Worm (Caenorhabditis elegans) whole organism, L4/young adult: ENCODE data around the gene clec-139.

Source experiments
- W03F9.2 ChIP-seq: fragments of 150-350 bp; optimal IDR thresholded peaks from 2 replicates; lab custom pipeline; 2014; ENCODE audit warnings: missing biosample characterization, missing genetic modification characterization
- dao-5 ChIP-seq: sonication (generic microtip); optimal IDR thresholded peaks from 2 replicates; lab custom pipeline; 2016; ENCODE audit warnings: missing genotype, missing genetic modification characterization, moderate library complexity, missing compliant biosample characterization
- him-1 ChIP-seq: sonication (generic microtip); optimal IDR thresholded peaks from 2 replicates; lab custom pipeline; 2016; ENCODE audit warnings: missing genotype, missing genetic modification reagents, missing genetic modification characterization, missing compliant biosample characterization

clec-139 gene

DNA sequence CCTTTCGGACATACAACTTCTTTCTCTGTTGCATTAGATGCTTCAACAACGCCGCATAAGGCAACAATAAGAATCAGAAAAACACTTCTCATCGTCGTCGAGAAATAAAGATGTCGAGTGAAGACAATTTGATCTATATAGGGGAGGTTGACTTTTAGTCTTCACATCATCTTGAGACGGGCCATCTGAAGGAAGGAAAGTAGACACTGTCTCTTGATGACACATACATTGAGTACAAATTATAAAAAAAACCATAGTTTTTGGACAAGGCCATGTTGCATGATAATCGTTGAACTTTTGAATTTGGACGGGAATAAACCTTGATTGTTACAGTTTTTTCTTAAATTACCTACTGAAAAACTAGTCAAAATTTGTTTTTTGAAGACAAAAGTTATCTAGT is at the start of gene clec-139:
clec-139 (minus strand) TSS at position 101 of the 400 bp plus-strand sequence.
- TF ChIP-seq him-1 (no peak), W03F9.2 (no peak), dao-5 (tag; lab: Kevin White, UChicago) (no peak)

DNA sequence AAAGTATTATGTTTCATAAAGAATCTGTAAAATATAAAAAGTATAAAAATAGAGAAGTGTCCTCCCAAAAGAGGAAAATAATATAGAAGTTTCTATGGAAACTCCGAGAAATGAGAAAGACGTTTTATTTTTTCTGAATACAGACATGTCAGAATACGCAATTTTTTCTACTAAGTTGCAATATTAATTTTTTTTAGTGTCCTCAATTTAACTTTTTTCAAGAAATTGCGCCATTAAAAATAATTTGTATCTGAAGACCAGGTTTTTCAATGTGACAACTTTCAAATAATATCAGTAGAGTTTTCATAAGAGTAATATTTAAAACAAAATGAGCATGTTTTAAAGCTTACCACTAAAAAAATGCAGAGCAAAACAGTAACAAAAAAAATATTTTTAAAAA is 46.0 kb upstream of the clec-139 start, which contains the start of gene fut-5:
fut-5 (minus strand) TSS at position 101 of the 400 bp plus-strand sequence.
- TF ChIP-seq dao-5 (tag; lab: Kevin White, UChicago) (no peak), W03F9.2 (no peak), him-1 (no peak)

DNA sequence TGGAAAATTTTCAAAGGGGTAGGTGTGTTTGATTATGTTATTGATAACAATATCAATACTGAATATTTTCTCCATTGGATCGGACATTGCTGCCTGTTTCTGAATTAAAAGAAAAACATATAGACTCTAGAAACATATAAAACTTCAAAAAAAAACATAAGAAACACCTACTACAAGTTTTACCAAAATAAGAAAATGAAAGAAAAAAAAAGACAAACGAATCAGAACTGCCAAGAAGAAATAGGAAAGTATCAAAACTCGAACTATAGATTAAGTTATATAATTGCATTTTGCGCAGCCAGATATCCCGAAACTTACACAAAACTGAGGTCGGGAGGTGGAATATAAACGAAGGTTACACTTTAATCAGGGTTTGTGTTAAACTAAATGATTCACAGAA is 43.8 kb upstream of the clec-139 start, which contains the start of gene T05A7.11:
T05A7.11 (minus strand) TSS at position 101 of the 400 bp plus-strand sequence.
- no peak for TF ChIP-seq dao-5 (tag; lab: Kevin White, UChicago)
- no peak for TF ChIP-seq W03F9.2
- TF ChIP-seq him-1 = no peak

DNA sequence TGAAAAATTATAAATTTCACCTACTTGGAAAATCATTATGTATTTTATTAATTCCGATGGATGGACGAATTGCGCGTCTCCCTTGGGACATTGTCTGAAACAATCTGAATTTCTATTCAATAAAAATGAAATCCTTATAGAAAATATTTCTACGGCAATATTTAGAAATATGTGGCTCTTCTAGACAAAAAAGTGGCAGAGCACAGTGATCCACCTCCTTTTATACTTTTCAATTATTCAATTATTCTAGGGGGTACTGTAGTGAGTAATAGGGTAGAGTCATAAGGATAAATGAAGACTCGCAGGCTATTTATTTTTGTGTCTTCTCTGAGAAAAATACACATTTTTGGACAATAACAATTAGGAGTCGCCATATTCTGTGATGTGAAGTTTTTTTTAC is 41.6 kb upstream of the clec-139 start, which contains the start of gene T05A7.12:
T05A7.12 (minus strand) TSS at position 101 of the 400 bp plus-strand sequence.
- TF ChIP-seq dao-5 (tag; lab: Kevin White, UChicago) (no peak), W03F9.2 (no peak), him-1 (no peak)

DNA sequence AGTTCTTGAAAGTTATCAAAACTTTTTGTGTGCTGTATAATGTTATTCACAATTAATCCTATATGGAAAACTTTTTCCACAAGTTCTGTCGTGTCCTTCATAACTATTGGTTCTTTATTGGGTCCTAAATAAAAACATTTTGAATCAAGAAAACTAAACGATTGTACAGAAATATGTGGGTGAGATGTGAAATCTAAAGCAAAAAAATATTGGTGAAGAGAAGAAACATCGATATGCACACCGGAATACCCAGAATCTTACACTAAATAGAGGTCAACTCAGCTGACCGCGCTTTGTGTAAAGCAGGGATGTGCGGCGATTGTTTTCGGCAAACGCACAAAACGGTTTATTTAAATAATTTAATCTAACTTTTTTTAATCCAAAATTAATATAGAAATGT is 39.7 kb upstream of the clec-139 start, which contains the start of gene T05A7.13:
T05A7.13 (minus strand) TSS at position 101 of the 400 bp plus-strand sequence.
- TF ChIP-seq W03F9.2 = no peak
- no peak for TF ChIP-seq dao-5 (tag; lab: Kevin White, UChicago)
- TF ChIP-seq him-1 = no peak

DNA sequence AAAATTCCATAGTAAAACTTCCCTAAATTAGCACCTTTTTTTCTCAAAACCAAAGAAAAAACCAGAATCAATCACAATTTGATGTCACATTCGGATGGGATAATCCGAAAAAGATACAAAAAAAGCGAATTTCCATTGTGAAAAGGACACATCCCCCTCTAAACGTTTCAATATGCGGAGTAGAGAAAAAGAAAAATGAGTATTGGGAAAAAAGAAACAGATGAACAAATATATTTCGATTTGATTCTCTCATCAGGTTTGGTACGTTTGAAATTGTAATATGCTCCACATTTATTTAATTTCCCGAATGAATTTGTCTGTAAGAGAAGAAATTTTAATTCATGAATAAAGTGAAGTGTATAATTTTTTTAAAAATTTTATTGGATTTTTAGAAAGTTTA is 36.7 kb upstream of the clec-139 start:
- TF ChIP-seq W03F9.2 (no peak), dao-5 (tag; lab: Kevin White, UChicago) (no peak), him-1 (no peak)

DNA sequence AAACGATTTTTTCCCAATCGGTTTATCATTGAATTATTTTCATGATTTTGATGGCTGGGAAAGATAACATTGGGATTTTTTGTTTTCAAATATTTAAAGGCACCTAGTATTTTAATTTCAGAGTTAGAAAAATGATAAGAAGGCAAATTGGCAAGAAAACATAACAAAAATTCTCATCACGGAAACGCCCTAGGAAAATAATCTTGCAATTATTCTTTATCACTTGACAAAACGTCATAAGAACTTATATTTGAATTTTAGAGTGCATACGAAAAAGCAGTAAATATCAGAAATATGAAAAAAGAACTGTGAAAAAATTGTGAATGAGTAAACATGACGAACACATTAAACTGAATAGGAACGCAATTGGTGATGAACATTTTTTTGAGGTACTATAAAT is 35.8 kb upstream of the clec-139 start:
- TF ChIP-seq dao-5 (tag; lab: Kevin White, UChicago) = no peak
- no peak for TF ChIP-seq W03F9.2
- TF ChIP-seq him-1 = no peak

DNA sequence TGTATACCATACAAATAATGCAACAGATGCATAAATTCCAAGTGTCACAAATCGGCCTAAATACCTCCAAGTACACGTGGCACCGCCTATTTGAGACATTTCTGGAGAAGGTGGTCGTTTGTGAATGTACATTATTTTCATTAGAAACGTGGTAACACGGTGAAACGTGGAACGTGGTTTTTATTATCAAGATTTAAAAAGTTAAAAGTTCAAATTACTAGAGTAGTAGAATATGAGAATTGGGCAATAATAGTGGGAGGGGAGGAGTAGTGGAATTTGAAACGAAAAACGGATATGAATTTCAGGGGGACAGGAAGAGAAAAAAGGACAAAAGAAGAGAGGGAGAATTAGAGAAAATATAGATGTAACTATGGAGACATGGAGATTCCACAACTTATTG is 34.3 kb upstream of the clec-139 start, which contains the start of gene fut-6:
fut-6 (minus strand) TSS at position 101 of the 400 bp plus-strand sequence.
- no peak for TF ChIP-seq him-1
- no peak for TF ChIP-seq dao-5 (tag; lab: Kevin White, UChicago)
- TF ChIP-seq W03F9.2 = no peak

DNA sequence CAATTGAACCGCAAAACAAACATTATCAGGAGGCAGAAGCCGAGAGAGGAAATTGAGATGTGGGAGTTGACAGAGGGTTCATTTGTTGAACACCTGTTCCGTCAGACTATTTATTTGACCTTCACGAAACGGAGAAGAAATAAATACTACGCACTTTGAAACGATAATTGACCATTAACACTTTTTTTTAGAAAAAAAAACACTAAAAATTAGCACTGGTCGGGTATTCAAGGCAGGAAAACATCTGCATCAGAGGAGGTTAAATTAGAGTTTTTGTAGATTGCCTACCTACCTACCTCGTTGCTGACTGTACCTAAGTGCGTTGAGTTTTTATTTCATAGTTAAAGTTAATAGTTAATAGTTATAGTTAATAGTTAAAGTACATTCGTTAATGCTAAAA is 28.5 kb upstream of the clec-139 start:
- TF ChIP-seq W03F9.2 = no peak
- no peak for TF ChIP-seq dao-5 (tag; lab: Kevin White, UChicago)
- no peak for TF ChIP-seq him-1

DNA sequence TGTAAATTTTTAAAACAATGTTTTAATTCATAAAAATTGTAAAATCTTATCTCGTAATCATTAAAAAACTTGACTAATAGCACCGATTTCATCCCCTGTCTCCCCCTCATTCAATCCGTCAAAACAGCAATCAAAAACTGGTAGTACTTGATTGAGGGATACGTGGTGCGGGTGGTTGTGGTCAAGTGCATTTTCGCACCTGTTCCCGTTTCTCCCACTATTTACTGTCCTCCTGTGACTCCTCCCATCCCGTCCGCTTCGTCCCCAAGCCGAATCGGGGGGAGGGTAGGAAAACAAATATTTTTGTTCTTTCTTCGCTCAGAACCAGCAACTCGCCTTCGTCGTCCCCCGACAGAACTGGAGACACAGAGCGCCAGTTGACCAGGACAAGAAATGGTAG is 27.2 kb upstream of the clec-139 start, which contains the start of gene lgc-27:
lgc-27 (plus strand) TSS at position 301 of the 400 bp plus-strand sequence.
- no peak for TF ChIP-seq dao-5 (tag; lab: Kevin White, UChicago)
- TF ChIP-seq him-1 = no peak

DNA sequence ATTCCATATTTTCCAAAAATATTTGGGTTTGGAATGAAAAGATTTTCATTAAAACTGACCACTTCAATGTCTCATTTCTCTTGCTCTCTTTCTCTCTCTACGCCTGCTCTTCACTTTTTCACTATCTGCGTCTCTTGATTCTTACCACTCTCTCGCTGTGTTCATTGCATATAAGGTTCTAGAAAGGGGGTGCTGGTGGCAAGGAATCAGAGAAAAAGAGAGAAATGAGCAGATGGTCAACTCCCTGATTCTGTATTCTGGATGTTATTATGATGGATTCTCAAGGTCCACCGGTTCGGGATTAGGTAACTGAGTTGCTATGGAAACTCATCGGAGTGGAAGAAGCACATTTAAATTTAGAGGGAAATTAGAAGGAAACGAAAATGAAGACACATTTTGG is 19.2 kb upstream of the clec-139 start:
- TF ChIP-seq dao-5 (tag; lab: Kevin White, UChicago) (no peak), him-1 (no peak), W03F9.2 (no peak)

DNA sequence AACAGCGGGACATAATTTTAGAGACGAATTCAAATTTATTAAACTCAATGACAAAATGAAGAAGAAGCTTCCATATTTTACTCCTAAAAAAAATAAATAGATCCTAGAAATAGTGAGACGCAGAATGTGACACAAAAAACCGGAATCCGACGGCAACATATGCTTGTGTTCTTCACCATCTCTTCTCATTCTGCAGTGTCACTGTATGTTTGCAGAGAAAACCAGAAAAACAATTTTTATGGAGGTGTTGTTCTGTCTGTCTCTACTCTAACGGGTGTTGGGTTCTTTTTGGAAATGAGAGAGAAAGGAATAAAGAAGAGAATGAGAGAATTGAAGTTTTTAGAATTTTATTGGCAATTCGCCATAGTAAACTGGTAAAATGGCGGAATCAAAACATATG is 17.3 kb upstream of the clec-139 start:
- TF ChIP-seq dao-5 (tag; lab: Kevin White, UChicago) = no peak
- no peak for TF ChIP-seq him-1
- TF ChIP-seq W03F9.2 = no peak

DNA sequence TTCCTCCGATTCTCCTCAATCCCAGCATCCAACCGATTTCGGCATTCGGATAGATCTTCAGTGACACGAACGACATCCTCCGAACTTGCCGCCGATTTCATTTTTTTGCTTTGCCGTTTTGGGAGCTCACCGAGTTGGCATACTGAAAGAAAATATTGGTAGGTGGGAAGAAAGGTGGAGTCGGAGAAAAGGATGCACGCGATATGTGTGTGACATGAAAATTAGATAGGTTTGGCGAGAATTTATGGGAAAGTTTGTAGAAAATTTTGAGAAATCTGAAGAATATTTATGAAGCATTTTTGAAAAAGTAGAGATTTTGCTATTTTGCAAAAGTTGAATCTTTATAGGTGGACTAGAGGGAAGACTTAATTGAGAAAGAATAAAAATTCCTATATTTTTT is 16.7 kb upstream of the clec-139 start, which contains the start of gene che-10:
che-10 (minus strand) TSS at position 101 of the 400 bp plus-strand sequence.
- TF ChIP-seq dao-5 (tag; lab: Kevin White, UChicago) = no peak
- TF ChIP-seq W03F9.2 = no peak
- TF ChIP-seq him-1 = no peak

DNA sequence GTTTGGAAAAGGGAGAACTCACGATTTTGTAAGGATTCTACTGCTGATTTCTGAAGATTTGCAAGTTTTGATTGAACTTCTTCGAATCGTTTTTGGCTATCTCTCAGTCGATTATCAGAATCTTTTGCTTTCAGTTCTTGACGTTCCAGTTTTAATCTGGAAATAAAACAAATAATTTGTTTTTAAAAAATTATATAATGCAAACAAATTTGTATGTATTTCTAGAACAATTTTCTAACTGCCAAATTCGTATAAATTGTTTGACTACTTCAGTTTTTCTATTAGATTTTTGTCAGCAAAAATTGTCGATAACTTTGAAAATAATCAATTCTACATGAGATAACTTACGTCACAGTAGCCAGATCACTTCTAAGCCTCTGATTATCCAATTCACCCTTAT is 9.9 kb upstream of the clec-139 start:
- TF ChIP-seq him-1 = no peak
- no peak for TF ChIP-seq W03F9.2
- TF ChIP-seq dao-5 (tag; lab: Kevin White, UChicago) = no peak

DNA sequence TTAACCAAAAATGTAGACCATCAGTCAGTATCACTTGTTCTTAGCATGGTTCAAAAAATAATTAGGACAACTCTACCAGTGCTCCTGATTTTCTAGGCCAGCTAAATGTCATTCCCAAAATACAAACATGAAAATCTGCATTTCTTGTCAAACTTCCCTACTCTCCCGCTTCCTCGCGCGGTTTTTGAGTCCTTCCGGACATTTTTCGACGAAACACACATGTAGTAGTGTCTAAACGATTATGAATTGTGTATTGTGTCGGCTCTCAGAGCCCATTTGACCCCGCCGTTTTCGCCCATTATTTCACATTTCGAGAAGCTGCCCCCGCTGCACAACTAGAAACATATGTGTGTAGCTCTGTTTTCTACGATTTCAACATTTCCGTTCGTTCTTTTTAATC is 5.1 kb upstream of the clec-139 start, which contains the start of gene F35D11.1:
F35D11.1 (plus strand) TSS at position 301 of the 400 bp plus-strand sequence.
- TF ChIP-seq W03F9.2 = no peak
- no peak for TF ChIP-seq him-1
- TF ChIP-seq dao-5 (tag; lab: Kevin White, UChicago) = no peak

DNA sequence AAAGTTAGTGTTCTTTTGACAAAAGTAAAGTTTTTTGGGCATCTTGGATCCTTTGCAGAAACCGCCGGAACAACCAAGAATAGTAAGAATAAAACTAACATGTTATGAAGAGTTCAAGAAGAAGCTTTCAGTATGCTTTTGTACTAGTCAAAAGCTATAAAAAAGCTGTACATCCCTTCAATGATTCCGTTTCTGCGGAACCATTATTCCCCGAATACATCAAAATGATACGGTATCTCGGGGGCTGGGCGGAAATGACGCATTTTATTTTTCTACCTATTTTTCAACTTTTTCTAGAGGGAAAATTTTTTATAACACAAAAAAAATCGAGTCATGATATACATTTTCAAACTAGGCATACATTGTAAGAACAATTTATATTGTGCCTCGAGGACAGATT is 1.9 kb downstream of the clec-139 start, which contains the start of gene clec-138:
clec-138 (minus strand) TSS at position 101 of the 400 bp plus-strand sequence.
- no peak for TF ChIP-seq W03F9.2
- TF ChIP-seq him-1 = no peak
- no peak for TF ChIP-seq dao-5 (tag; lab: Kevin White, UChicago)
